Worm (Caenorhabditis elegans) whole organism, early embryonic: Measurements from ENCODE around the gene str-262.

ENCODE experiments used
- ama-1 ChIP-seq: fragments of 150-350 bp; optimal IDR thresholded peaks from 2 replicates; lab custom pipeline; 2014
- hmbx-1 ChIP-seq: sonication (generic microtip); optimal IDR thresholded peaks from 2 replicates; lab custom pipeline; 2016; ENCODE audit warnings: mild to moderate bottlenecking, missing genetic modification characterization, missing compliant biosample characterization

DNA sequence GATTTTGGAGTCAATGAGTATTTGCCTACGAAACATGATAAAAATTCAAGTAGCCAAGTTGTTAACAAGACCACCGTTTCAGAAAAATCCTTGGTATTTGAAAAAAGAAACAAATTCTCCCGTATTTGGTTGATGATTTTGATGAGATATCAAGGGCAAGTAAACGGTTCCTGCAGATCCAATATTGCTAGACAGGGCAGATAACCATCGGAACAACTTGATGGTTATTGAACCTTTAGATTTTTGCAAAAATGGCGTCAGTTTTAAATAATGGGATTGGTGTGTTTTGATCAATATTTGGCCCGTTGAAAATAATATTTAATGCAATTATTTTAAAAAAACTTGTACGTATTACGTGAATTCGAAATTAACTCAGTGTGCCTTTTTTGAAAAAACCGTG, 47.7 kb upstream of the str-262 start:
- TF ChIP-seq ama-1 (lab: Kevin White, UChicago) (no peak), hmbx-1 (tag; lab: Kevin White, UChicago) (no peak)
